Worm (Caenorhabditis elegans) whole organism, L1 larva: Measurements from ENCODE around the gene glb-6.

Experiments
- nhr-90 ChIP-seq: sonication (generic microtip); optimal IDR thresholded peaks from 2 replicates; lab custom pipeline; 2016; ENCODE audit warnings: mild to moderate bottlenecking, missing genetic modification characterization, missing compliant biosample characterization; ENCODE audit not compliant: poor library complexity
- rnt-1 ChIP-seq: sonication (generic microtip); optimal IDR thresholded peaks from 2 replicates; lab custom pipeline; 2016; ENCODE audit warnings: mild to moderate bottlenecking, missing genetic modification characterization, moderate library complexity, missing compliant biosample characterization
- sox-4 ChIP-seq: sonication (generic microtip); optimal IDR thresholded peaks from 2 replicates; lab custom pipeline; 2016; ENCODE audit warnings: missing genetic modification characterization, missing compliant biosample characterization
- vab-15 ChIP-seq: sonication (generic microtip); optimal IDR thresholded peaks from 2 replicates; lab custom pipeline; 2017; ENCODE audit warnings: missing genotype, mild to moderate bottlenecking, missing genetic modification characterization, missing compliant biosample characterization
- ztf-11 ChIP-seq, 2 experiments: sonication (generic microtip); optimal IDR thresholded peaks; 2 replicates each; lab custom pipeline; 2016 to 2017; ENCODE audit warnings: missing genetic modification characterization in 2 of 2, missing biosample characterization in 1 of 2, missing compliant biosample characterization in 1 of 2
- ztf-4 ChIP-seq: fragments of 150-350 bp; optimal IDR thresholded peaks from 2 replicates; lab custom pipeline; 2014; ENCODE audit warnings: missing biosample characterization, missing genetic modification characterization

DNA sequence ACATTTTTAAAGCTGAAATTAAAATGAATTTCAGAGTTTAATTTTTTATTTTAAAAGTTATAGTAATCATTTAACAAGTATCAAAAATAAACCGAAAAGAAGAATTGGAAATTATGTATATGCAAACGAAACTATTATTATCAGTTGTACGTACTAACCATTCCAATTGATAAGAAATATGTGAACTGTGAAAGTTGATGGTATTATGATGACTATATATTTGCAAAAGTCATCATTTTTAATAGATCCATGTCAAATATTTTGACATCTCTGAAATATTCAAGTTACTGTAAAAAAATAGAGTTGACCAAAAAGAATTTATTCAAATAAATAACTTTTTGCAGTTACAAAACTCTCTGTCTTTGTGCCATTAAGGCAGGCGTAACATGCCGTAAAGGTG, 22.3 kb downstream of the glb-6 start, which contains the start of gene ugt-48:
- no peak for TF ChIP-seq vab-15 (tag; lab: Kevin White, UChicago)
- TF ChIP-seq sox-4 (tag; lab: Kevin White, UChicago), result no peak
- TF ChIP-seq ztf-4, result no peak
- TF ChIP-seq nhr-90, result no peak
- no peak for TF ChIP-seq rnt-1 (tag; lab: Kevin White, UChicago)
- TF ChIP-seq ztf-11 (tag; optimal IDR thresholded peaks at IDR 0.05; lab: Kevin White, UChicago), result no peak
